Fruit fly (Drosophila melanogaster): ENCODE measurements around the gene PIG-Wa.
A peak's percentile ranks its signal among the peaks of the same experiment; 100 is the strongest.

The PIG-Wa gene

DNA sequence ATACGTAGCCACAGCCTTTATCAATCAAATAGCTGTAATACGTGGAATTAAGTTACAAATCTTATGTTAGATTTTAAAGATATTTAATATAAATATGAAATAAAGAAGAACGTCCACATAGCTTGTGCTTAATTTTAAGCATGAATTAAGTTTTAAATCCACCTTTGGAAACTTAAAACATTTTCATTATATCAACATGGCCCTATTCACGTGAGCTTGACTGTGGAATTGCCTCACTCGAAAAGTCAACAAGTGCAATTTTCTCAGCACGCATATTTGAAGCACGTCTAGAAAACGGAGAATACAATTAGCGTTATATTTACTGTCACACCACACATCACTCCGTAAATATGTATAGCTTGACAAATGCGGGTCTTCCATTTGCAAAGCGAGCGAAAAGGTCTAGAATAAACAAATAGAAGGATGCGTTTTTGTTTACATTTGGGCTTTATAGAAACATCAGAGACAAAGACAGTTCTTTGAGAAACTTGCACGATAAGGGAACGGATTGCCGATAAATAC is 19.3 kb upstream of the PIG-Wa start (continued):
- TF ChIP-seq CG13287 (GFP tag; IDR thresholded peaks at IDR 0.05; ENCODE audit: partially characterized antibody) (no peak), disco-r (GFP tag; optimal IDR thresholded peaks at IDR 0.05) (no peak), CG34422 (GFP tag; IDR thresholded peaks at IDR 0.05) (peak; percentile 87; the same call in 2 of the 3 replicates), sim (GFP tag; IDR thresholded peaks at IDR 0.05) (0 out of 2 replicates have a peak, but pooled peaks have one; percentile 28), B-H1 (GFP tag; IDR thresholded peaks at IDR 0.05) (peak; percentile 71), sob (GFP tag; IDR thresholded peaks at IDR 0.05) (peak; percentile 85), MESR4 (GFP tag; optimal IDR thresholded peaks at IDR 0.05) (no peak), hkb (optimal IDR thresholded peaks at IDR 0.05) (no peak), hkb (GFP tag; IDR thresholded peaks at IDR 0.05) (peak; percentile 93), CG6175 (GFP tag; IDR thresholded peaks at IDR 0.05) (peak; percentile 57; the same call in 1 of the 3 replicates), CG6854 (GFP tag; optimal IDR thresholded peaks at IDR 0.05) (peak; percentile 86), tin (GFP tag; optimal IDR thresholded peaks at IDR 0.05) (peak; percentile 75), CG10209 (GFP tag; optimal IDR thresholded peaks at IDR 0.05) (peak; percentile 84), CG8765 (GFP tag; IDR thresholded peaks at IDR 0.05) (peak; percentile 13; the same call in 1 of the 2 replicates), CG12391 (tag; optimal IDR thresholded peaks at IDR 0.05) (peak; percentile 89), CG15011 (GFP tag; optimal IDR thresholded peaks at IDR 0.05) (peak; percentile 84), row (GFP tag; IDR thresholded peaks at IDR 0.05) (peak; percentile 92), CG12071 (GFP tag; optimal IDR thresholded peaks at IDR 0.05) (peak; percentile 84), CG10543 (GFP tag; optimal IDR thresholded peaks at IDR 0.05) (peak; percentile 86), CTCF (GFP tag; optimal IDR thresholded peaks at IDR 0.05) (peak; percentile 32), CG6689 (GFP tag; IDR thresholded peaks at IDR 0.05) (peak; percentile 85), Dip3 (GFP tag; optimal IDR thresholded peaks at IDR 0.05) (peak; percentile 39), sna (GFP tag; IDR thresholded peaks at IDR 0.05; ENCODE audit: partially characterized antibody) (no peak), CG12659 (GFP tag; optimal IDR thresholded peaks at IDR 0.05) (peak; percentile 90), Spps (tag; optimal IDR thresholded peaks at IDR 0.05) (peak; percentile 83), H2.0 (GFP tag; IDR thresholded peaks at IDR 0.05) (peak; percentile 76), crc (GFP tag; optimal IDR thresholded peaks at IDR 0.05) (peak; percentile 40), CG8388 (GFP tag; optimal IDR thresholded peaks at IDR 0.05) (peak; percentile 92), GATAe (GFP tag; conservative IDR thresholded peaks at IDR 0.05) (peak; percentile 49; the same call in 1 of the 2 replicates), CG7987 (GFP tag; optimal IDR thresholded peaks at IDR 0.05) (peak; percentile 70), CG4282 (GFP tag; optimal IDR thresholded peaks at IDR 0.05) (no peak), tx (GFP tag; optimal IDR thresholded peaks at IDR 0.05) (peak; percentile 36), p53 (GFP tag; optimal IDR thresholded peaks at IDR 0.05) (no peak), cad (GFP tag; optimal IDR thresholded peaks at IDR 0.05) (no peak), CG6791 (GFP tag; IDR thresholded peaks at IDR 0.05; ENCODE audit: partially characterized antibody) (no peak), esg (GFP tag; conservative IDR thresholded peaks at IDR 0.05) (peak; percentile 77), CG31224 (GFP tag; IDR thresholded peaks at IDR 0.05) (peak; percentile 74), Fer1 (GFP tag; optimal IDR thresholded peaks at IDR 0.05) (peak; percentile 92), CG4617 (GFP tag; optimal IDR thresholded peaks at IDR 0.05; ENCODE audit: borderline replicate concordance) (peak; percentile 40), toy (GFP tag; IDR thresholded peaks at IDR 0.05) (peak; percentile 69; the same call in 1 of the 2 replicates), CG31365 (tag; optimal IDR thresholded peaks at IDR 0.05) (peak; percentile 43), crp (GFP tag; optimal IDR thresholded peaks at IDR 0.05) (peak in 1 of 2 experiments; percentile 64), gro (GFP tag; optimal IDR thresholded peaks at IDR 0.05) (no peak), Hr39 (optimal IDR thresholded peaks at IDR 0.05) (no peak), phol (tag; optimal IDR thresholded peaks at IDR 0.05) (peak; percentile 88), Oaz (GFP tag; IDR thresholded peaks at IDR 0.05) (peak; percentile 69), CG14667 (GFP tag; IDR thresholded peaks at IDR 0.05) (no peak; the same call in 1 of the 2 replicates), Hr78 (GFP tag; optimal IDR thresholded peaks at IDR 0.05) (peak in 1 of 2 experiments; percentile 70), NC2α (GFP tag; optimal IDR thresholded peaks at IDR 0.05) (peak; percentile 59), CG2120 (GFP tag; optimal IDR thresholded peaks at IDR 0.05) (peak; percentile 58), CG3838 (GFP tag; optimal IDR thresholded peaks at IDR 0.05) (peak; percentile 58)
